Worm (Caenorhabditis elegans) whole organism, L4/young adult: Measurements from ENCODE around the gene Y64G10A.2.

ENCODE experiments used
- W03F9.2 ChIP-seq: fragments of 150-350 bp; optimal IDR thresholded peaks from 2 replicates; lab custom pipeline; 2014; ENCODE audit warnings: missing biosample characterization, missing genetic modification characterization
- him-1 ChIP-seq: sonication (generic microtip); optimal IDR thresholded peaks from 2 replicates; lab custom pipeline; 2016; ENCODE audit warnings: missing genotype, missing genetic modification reagents, missing genetic modification characterization, missing compliant biosample characterization

DNA sequence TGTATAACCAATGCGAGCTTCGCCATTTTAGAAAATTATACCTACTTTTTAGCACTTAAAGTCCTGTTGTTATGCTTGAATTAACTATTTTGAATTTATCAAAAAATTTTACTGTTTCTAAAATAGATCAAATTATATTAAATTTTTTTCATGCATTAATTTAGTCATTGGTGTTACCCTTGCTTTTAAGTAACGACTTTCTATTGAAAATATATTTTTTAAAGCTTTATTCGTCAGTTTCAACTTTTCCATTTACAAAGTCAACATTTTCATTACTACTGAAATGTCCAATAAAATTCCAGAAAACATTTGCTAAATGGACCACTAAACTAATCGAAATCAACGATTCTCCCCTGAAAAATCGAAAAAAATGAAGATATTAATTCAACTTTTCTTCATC is 47.3 kb upstream of the Y64G10A.2 start, which contains the start of gene Y64G10A.7:
- TF ChIP-seq him-1 (tag; lab: Kevin White, UChicago) (no peak), W03F9.2 (no peak)
